Fruit fly (Drosophila melanogaster) whole organism: ENCODE measurements around the gene Gad1.

Experiments
- CG8478 ChIP-seq: fragments of >200 bp; optimal IDR thresholded peaks from 2 replicates; lab custom pipeline; 2018; ENCODE audit warnings: inconsistent platforms
- Dll ChIP-seq: fragments of >200 bp; optimal IDR thresholded peaks from 2 replicates; lab custom pipeline; 2017
- psq ChIP-seq: fragments of >200 bp; optimal IDR thresholded peaks from 2 replicates; lab custom pipeline; 2017

dm6 chr3L:4133724-4134678, 45.5 kb upstream of the Gad1 start, which contains the start of gene ens:
- TF ChIP-seq CG8478 (lab: Kevin White, UChicago): no peak
- no peak for TF ChIP-seq psq (lab: Kevin White, UChicago)
- TF ChIP-seq Dll: no peak
